Fruit fly (Drosophila melanogaster): ENCODE results near the gene msl-1.

dm6 chr2L:18681903-18682302 lies 6.7 kb downstream of the msl-1 start, which contains the start of gene tos:
- no peak for TF ChIP-seq repo (GFP tag; optimal IDR thresholded peaks at IDR 0.05)
- no peak for TF ChIP-seq CG10209 (GFP tag; optimal IDR thresholded peaks at IDR 0.05)
- no peak for TF ChIP-seq ac (GFP tag; optimal IDR thresholded peaks at IDR 0.05)
- no peak for TF ChIP-seq sim (GFP tag; IDR thresholded peaks at IDR 0.05)
- TF ChIP-seq Side (GFP tag; optimal IDR thresholded peaks at IDR 0.05), result no peak
- TF ChIP-seq lov (optimal IDR thresholded peaks at IDR 0.05), result no peak
- TF ChIP-seq lov (GFP tag; IDR thresholded peaks at IDR 0.05), result no peak
- TF ChIP-seq Usf (GFP tag; optimal IDR thresholded peaks at IDR 0.05), result no peak
- no peak for TF ChIP-seq Elba2 (GFP tag; optimal IDR thresholded peaks at IDR 0.05)
- no peak for TF ChIP-seq GATAe (GFP tag; conservative IDR thresholded peaks at IDR 0.05)
- TF ChIP-seq CG17612 (GFP tag; IDR thresholded peaks at IDR 0.05), result no peak
- peak; percentile 55 for TF ChIP-seq Med (GFP tag)
